Worm (Caenorhabditis elegans) whole organism, midembryonic: ENCODE measurements around the gene mec-10.

Experiments
- T22C8.4 ChIP-seq: fragments of 200-800 bp; sonication (Bioruptor generic); IDR thresholded peaks from 2 replicates; pipeline ENCODE4 v1.3.6; 2022; ENCODE audit warnings: missing genetic modification characterization, missing compliant biosample characterization
- cog-1 ChIP-seq: sonication (generic microtip); optimal IDR thresholded peaks from 2 replicates; lab custom pipeline; 2016; ENCODE audit warnings: missing genetic modification characterization, missing compliant biosample characterization
- flt-1 ChIP-seq: fragments of 200-800 bp; sonication (Bioruptor generic); IDR thresholded peaks from 2 replicates; pipeline ENCODE4 v1.3.6; 2022; ENCODE audit warnings: missing genetic modification characterization, missing compliant biosample characterization
- klf-2 ChIP-seq: fragments of 200-800 bp; sonication (Bioruptor generic); conservative IDR thresholded peaks from 2 replicates; pipeline ENCODE4 v1.3.6; 2022; ENCODE audit warnings: missing genetic modification reagents, missing genetic modification characterization, missing compliant biosample characterization
- med-1 ChIP-seq: sonication (generic microtip); optimal IDR thresholded peaks from 2 replicates; lab custom pipeline; 2017; ENCODE audit warnings: missing genetic modification characterization, mild to moderate bottlenecking, missing compliant biosample characterization, antibody characterized with exemption, missing genetic modification reagents; ENCODE audit not compliant: insufficient read depth
- ref-1 ChIP-seq: fragments of 200-800 bp; sonication (Bioruptor generic); conservative IDR thresholded peaks from 2 replicates; pipeline ENCODE4 v1.3.6; 2022; ENCODE audit warnings: missing genetic modification reagents, missing genetic modification characterization, missing compliant biosample characterization
- tab-1 ChIP-seq: fragments of 200-800 bp; sonication (Bioruptor generic); IDR thresholded peaks from 2 replicates; pipeline ENCODE4 v1.3.6; 2022; ENCODE audit warnings: missing genetic modification characterization, missing compliant biosample characterization
- ztf-23 ChIP-seq: fragments of 200-800 bp; sonication (Bioruptor generic); IDR thresholded peaks from 2 replicates; pipeline ENCODE4 v1.3.6; 2022; ENCODE audit warnings: missing genetic modification reagents, missing genetic modification characterization, missing compliant biosample characterization
- ztf-29 ChIP-seq: fragments of 200-800 bp; sonication (Bioruptor generic); IDR thresholded peaks from 2 replicates; pipeline ENCODE4 v1.3.6; 2022; ENCODE audit warnings: missing genetic modification reagents, missing genetic modification characterization, missing compliant biosample characterization

Gene mec-10

DNA sequence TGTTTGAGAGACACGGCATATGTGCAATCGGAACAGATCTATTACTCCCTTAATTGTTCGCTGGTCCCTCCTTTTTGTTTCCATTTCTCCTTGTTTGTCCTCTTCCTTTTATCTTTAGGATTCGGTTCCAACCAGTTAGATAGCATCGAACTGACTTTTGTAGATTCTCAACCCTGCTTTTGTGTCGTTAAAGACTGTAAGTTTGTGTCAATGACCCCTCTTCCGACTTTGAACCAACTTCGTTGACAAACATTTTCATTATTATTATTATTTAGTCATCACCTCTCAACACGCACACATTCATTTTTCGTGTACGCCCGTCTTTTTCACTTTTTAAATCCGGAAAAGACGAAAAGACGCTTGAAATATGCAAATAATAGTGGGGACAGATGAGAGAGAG is 24.0 kb downstream of the mec-10 start, which contains the start of gene F16F9.1:
F16F9.1 (plus strand) TSS at position 301 of the 400 bp plus-strand sequence.
- TF ChIP-seq klf-2 (GFP tag; lab: Robert Waterston, UW) (no peak), med-1 (no peak), flt-1 (GFP tag; lab: Robert Waterston, UW) (no peak), cog-1 (no peak), tab-1 (GFP tag; lab: Robert Waterston, UW) (no peak), ref-1 (GFP tag; lab: Robert Waterston, UW) (no peak), ztf-23 (GFP tag; lab: Robert Waterston, UW) (no peak), T22C8.4 (GFP tag; lab: Robert Waterston, UW) (no peak), ztf-29 (no peak)

DNA sequence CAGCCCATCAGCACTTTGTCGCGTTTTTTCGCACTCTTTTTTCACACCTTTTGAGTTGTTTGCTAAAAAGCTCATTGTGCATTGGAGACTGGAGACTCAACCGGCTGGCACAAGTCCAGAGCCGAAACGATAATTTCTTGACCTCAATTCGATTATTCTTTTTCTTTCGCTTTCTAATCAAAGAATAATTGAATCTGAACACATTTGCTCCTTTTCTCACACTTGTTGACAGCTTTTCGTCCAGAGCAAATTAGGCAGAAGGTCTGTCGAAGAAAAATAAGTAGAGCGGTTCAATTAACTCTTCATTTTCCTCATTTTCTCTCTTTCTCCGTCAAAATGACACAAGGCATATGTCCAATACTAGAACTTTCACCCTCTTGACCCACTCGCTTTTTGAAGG is 25.2 kb downstream of the mec-10 start:
- no peak for TF ChIP-seq ztf-29
- no peak for TF ChIP-seq flt-1 (GFP tag; lab: Robert Waterston, UW)
- no peak for TF ChIP-seq tab-1 (GFP tag; lab: Robert Waterston, UW)
- no peak for TF ChIP-seq T22C8.4 (GFP tag; lab: Robert Waterston, UW)
- no peak for TF ChIP-seq klf-2 (GFP tag; lab: Robert Waterston, UW)
- no peak for TF ChIP-seq cog-1
- TF ChIP-seq ztf-23 (GFP tag; lab: Robert Waterston, UW) = no peak
- TF ChIP-seq med-1 = no peak
- TF ChIP-seq ref-1 (GFP tag; lab: Robert Waterston, UW) = no peak

DNA sequence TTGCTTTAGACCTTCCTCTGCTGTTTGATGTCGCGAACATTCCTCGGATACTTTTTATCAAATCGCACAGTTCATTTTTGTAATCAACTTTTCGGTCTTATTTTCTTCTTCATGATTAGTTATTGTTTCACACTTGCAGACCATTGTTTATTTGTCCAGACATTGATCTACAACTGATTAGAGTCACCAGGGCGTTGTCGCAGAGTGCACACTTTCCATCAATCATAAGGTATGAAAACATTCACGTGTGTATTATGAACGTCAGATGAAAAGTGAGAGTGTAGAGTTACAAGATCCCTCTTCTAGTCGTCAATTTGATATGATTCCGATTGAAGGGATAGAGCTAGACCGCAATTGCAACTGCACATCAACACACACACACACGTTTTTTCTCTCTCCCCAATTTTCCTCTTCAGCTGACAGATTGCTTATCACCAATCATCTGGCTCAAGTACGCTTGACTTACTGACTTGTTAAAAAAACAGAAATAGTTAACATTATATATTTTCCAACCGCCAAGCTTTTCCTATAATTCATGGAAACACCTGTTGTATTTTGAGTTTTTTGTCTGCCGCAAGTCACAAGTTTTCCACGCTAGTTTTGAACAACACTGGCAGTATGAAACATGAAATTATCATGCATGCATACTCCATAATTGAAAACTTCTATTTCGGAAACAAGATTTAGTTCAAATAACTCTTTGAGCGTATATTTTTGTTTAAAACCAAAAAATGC is 29.9 kb downstream of the mec-10 start:
- no peak for TF ChIP-seq ref-1 (GFP tag; lab: Robert Waterston, UW)
- TF ChIP-seq ztf-23 (GFP tag; lab: Robert Waterston, UW) = no peak
- TF ChIP-seq T22C8.4 (GFP tag; lab: Robert Waterston, UW) = no peak
- no peak for TF ChIP-seq klf-2 (GFP tag; lab: Robert Waterston, UW)
- no peak for TF ChIP-seq ztf-29
- no peak for TF ChIP-seq tab-1 (GFP tag; lab: Robert Waterston, UW)
- TF ChIP-seq flt-1 (GFP tag; lab: Robert Waterston, UW) = no peak
- no peak for TF ChIP-seq med-1
- no peak for TF ChIP-seq cog-1

DNA sequence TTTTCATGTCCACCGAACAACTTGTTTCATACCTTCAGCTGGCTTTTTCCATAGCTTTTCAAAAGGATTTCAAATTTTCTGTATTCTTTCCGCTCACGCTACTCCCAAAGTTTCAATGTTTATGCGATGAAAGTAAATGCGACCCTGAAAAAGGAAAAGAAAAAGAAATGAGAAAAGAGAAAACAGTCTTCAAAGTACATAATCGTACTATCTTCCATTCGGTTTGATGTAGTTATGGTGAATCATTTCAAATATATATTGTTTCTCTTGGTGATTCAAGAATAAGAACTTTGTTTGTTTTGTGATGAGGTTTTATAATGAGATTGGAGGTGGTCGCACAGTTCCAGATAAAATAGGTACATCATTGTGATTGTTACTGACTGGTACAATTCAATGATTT is 31.4 kb downstream of the mec-10 start:
- TF ChIP-seq tab-1 (GFP tag; lab: Robert Waterston, UW) (no peak), T22C8.4 (GFP tag; lab: Robert Waterston, UW) (no peak)

DNA sequence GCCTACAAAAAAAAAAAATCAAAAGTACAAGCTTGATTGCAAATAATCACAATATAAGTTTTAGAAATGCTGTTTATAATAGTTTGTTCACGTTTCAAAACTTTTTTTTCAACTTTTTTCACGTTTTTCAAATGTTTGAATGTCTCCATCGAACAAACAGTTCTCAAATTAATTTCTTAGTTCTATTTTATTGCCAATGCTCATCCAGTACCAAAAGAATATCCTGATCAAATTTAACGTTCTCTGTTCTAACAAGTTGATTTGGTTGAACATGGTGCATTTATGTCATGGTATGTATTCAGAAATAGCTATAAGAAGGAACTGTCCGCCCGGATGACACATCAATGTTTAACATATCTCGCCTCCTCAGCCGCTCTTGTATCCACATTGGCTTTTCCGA is 37.8 kb downstream of the mec-10 start, which contains the start of gene kin-9:
kin-9 (plus strand) TSS at position 301 of the 400 bp plus-strand sequence.
- no peak for TF ChIP-seq ztf-23 (GFP tag; lab: Robert Waterston, UW)

- TF ChIP-seq T22C8.4 (GFP tag; lab: Robert Waterston, UW) = no peak
- TF ChIP-seq flt-1 (GFP tag; lab: Robert Waterston, UW) = no peak
- TF ChIP-seq med-1 = no peak
- no peak for TF ChIP-seq tab-1 (GFP tag; lab: Robert Waterston, UW)
- TF ChIP-seq ztf-29 = no peak
- TF ChIP-seq klf-2 (GFP tag; lab: Robert Waterston, UW) = no peak
- TF ChIP-seq cog-1 = no peak
- TF ChIP-seq ref-1 (GFP tag; lab: Robert Waterston, UW) = no peak
- TF ChIP-seq ztf-23 (GFP tag; lab: Robert Waterston, UW) = no peak
Measured at ce11 chrX:8429503-8429902, 40.6 kb downstream of the mec-10 start.

- TF ChIP-seq cog-1 (no peak), ztf-23 (GFP tag; lab: Robert Waterston, UW) (no peak), tab-1 (GFP tag; lab: Robert Waterston, UW) (no peak), med-1 (no peak), klf-2 (GFP tag; lab: Robert Waterston, UW) (no peak), ref-1 (GFP tag; lab: Robert Waterston, UW) (no peak)
Measured at ce11 chrX:8428319-8428888, 41.7 kb downstream of the mec-10 start, which contains the start of gene F08F1.3. Gene F08F1.3 (plus strand): TSS chrX:8428838.

DNA sequence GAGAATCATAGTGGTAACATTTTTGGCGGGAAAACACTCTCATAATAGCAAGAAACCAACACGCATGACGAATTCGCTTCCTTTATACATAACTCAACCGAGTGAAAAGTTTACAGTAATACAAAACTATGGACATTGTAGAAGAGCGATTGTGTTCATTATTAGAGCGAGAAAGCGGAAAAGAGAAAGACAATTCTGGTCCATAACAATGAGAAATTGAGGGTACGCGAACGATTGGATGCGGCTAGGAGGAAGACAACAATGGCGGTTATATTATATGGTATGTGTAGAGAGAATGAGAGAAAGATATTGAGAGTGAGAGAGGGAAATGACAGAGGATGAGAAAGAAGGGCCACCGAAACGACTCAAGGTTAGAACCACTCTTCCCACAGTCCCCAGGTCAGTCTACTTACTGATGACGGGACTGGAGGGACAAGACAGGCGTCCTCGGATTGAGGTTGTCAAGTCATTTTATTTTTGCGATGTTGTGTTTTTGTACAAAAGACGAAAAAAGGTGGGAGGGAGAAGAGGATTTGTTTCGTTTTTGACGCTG is 43.9 kb downstream of the mec-10 start:
- TF ChIP-seq klf-2 (GFP tag; lab: Robert Waterston, UW) (no peak), flt-1 (GFP tag; lab: Robert Waterston, UW) (no peak), ref-1 (GFP tag; lab: Robert Waterston, UW) (no peak), med-1 (no peak), tab-1 (GFP tag; lab: Robert Waterston, UW) (no peak), ztf-29 (no peak), ztf-23 (GFP tag; lab: Robert Waterston, UW) (no peak), cog-1 (no peak), T22C8.4 (GFP tag; lab: Robert Waterston, UW) (no peak)

- TF ChIP-seq cog-1 (no peak), tab-1 (GFP tag; lab: Robert Waterston, UW) (no peak), ref-1 (GFP tag; lab: Robert Waterston, UW) (no peak), ztf-29 (no peak), klf-2 (GFP tag; lab: Robert Waterston, UW) (no peak), ztf-23 (GFP tag; lab: Robert Waterston, UW) (no peak)
Measured at ce11 chrX:8424286-8424685, 45.8 kb downstream of the mec-10 start.

DNA sequence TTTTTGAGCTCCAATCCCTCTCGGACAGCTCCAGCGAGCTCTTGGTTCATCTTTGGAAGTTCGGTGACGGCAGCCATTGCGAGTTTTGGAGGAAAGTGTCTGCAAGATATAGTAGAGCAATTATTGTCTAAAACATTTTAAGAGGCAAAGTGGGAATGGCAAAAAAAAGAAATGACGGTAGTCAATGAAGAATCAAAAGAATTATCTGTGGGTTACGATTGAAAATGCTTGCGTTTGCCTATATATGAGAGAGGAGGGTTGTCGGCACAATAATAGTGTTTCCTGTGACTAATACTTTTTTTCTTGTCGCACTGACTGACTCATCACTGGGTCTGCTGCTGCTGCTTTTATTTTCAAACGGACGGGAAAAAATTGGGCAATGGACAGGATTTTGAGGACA is 46.5 kb downstream of the mec-10 start, which contains the start of gene tth-1:
tth-1 (minus strand) TSS at position 101 of the 400 bp plus-strand sequence.
- TF ChIP-seq med-1 = no peak
- no peak for TF ChIP-seq flt-1 (GFP tag; lab: Robert Waterston, UW)
- no peak for TF ChIP-seq klf-2 (GFP tag; lab: Robert Waterston, UW)
- TF ChIP-seq ref-1 (GFP tag; lab: Robert Waterston, UW) = no peak
- TF ChIP-seq T22C8.4 (GFP tag; lab: Robert Waterston, UW) = no peak
- no peak for TF ChIP-seq tab-1 (GFP tag; lab: Robert Waterston, UW)
- no peak for TF ChIP-seq cog-1
- TF ChIP-seq ztf-23 (GFP tag; lab: Robert Waterston, UW) = no peak
- TF ChIP-seq ztf-29 = no peak
